Worm (Caenorhabditis elegans): ENCODE measurements around the gene T23B5.4.
"Not testable (repeated sequence)": the region's sequence is repeated elsewhere in the genome, so short reads cannot be mapped to it uniquely, and the experiment has no call there.

T23B5.4 gene

DNA sequence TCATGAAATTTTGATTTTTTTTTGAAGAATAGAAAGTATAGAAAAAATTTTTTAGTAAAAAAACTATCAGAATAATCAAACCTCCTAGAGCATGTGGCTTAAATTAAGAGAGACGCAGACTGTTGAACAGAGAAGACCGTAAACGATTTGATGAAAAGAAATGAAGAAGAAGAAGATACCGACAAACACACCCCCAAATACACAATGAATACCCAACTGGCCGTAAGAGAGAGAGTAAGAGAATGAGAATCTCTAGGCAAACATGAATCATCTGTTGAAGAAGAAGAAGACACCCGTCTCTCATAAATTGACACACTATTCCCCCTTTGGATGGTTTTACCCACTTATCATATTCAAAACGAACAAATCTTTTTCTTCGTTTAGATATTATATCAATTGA, 41.0 kb upstream of the T23B5.4 start (continued):
- no peak for TF ChIP-seq F49E8.2 (tag; optimal IDR thresholded peaks at IDR 0.05; ENCODE audit: borderline replicate concordance)
- TF ChIP-seq madf-5 (GFP tag; IDR thresholded peaks at IDR 0.05): no peak
- peak; percentile 12 for TF ChIP-seq hlh-30 (tag; optimal IDR thresholded peaks at IDR 0.05; ENCODE audit: insufficient read depth)
- no peak for TF ChIP-seq arid-1 (GFP tag; conservative IDR thresholded peaks at IDR 0.05)
- TF ChIP-seq aha-1 (tag): peak; percentile 12
- no peak for TF ChIP-seq daf-16 (GFP tag; optimal IDR thresholded peaks at IDR 0.05)
- no peak for TF ChIP-seq daf-16 (tag; optimal IDR thresholded peaks at IDR 0.05)
- TF ChIP-seq spr-3 (GFP tag; optimal IDR thresholded peaks at IDR 0.05): no peak
- TF ChIP-seq mes-2 (tag; optimal IDR thresholded peaks at IDR 0.05; ENCODE audit: poor library complexity, severe bottlenecking): no peak
- TF ChIP-seq nhr-111 (GFP tag; optimal IDR thresholded peaks at IDR 0.05): no peak
- no peak for TF ChIP-seq spr-1 (tag; optimal IDR thresholded peaks at IDR 0.05)
- no peak for TF ChIP-seq nhr-237 (tag; optimal IDR thresholded peaks at IDR 0.05)
- TF ChIP-seq jun-1 (tag; optimal IDR thresholded peaks at IDR 0.05): no peak
- no peak for TF ChIP-seq zag-1 (tag; optimal IDR thresholded peaks at IDR 0.05)
- no peak for TF ChIP-seq fos-1 (tag; optimal IDR thresholded peaks at IDR 0.05)
- TF ChIP-seq daf-8 (GFP tag; IDR thresholded peaks at IDR 0.05): no peak
- no peak for TF ChIP-seq ceh-82 (tag; optimal IDR thresholded peaks at IDR 0.05)
- TF ChIP-seq unc-39 (tag; optimal IDR thresholded peaks at IDR 0.05): no peak
- TF ChIP-seq nhr-6 (tag; optimal IDR thresholded peaks at IDR 0.05): peak; percentile 30
- TF ChIP-seq hlh-11 (tag; optimal IDR thresholded peaks at IDR 0.05): no peak
- peak in 1 of 2 experiments; percentile 39 for TF ChIP-seq lsy-2 (tag; optimal IDR thresholded peaks at IDR 0.05)

DNA sequence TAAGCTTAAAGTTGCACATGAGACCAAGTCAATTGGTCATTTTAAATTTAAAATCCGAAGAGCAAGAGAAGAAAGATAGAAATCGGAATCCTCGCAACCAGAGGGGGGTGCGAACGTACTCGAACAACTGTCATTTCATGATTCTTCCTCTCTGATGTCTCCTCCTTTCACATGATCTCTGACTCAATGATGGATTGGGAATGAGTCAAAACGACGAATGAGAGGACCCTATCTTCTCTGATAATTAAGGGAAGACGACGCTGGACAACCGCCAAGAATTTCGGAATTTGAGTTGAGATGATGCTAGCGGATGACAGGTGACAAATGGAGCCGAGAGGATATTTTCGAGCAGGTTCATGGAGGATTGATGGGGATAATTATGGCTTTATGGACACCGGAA, 37.5 kb upstream of the T23B5.4 start:
- TF ChIP-seq nhr-11 (tag; optimal IDR thresholded peaks at IDR 0.05): peak; percentile 64
- no peak for TF ChIP-seq lir-3 (tag; optimal IDR thresholded peaks at IDR 0.05)
- TF ChIP-seq ctbp-1 (GFP tag; IDR thresholded peaks at IDR 0.05): no peak
- TF ChIP-seq Y48G9A.11 (GFP tag; IDR thresholded peaks at IDR 0.05): no peak
- TF ChIP-seq hlh-11 (tag; optimal IDR thresholded peaks at IDR 0.05): peak; percentile 42
- no peak for TF ChIP-seq ZK337.2 (GFP tag; IDR thresholded peaks at IDR 0.05)
- no peak for TF ChIP-seq nhr-25 (tag; optimal IDR thresholded peaks at IDR 0.05; ENCODE audit: borderline replicate concordance, insufficient read depth)

- not testable (repeated sequence) for TF ChIP-seq lim-7 (GFP tag; IDR thresholded peaks at IDR 0.05); aly-2 (tag; optimal IDR thresholded peaks at IDR 0.05); daf-16 (GFP tag; optimal IDR thresholded peaks at IDR 0.05); daf-16 (tag; optimal IDR thresholded peaks at IDR 0.05)
Measured at ce11 chrIV:12639311-12639710, 35.5 kb upstream of the T23B5.4 start, which contains the start of gene C26H9A.3. Gene C26H9A.3, minus strand, starts transcription at chrIV:12639411.

- TF ChIP-seq mdl-1 (tag; optimal IDR thresholded peaks at IDR 0.05) (no peak), madf-9 (GFP tag; conservative IDR thresholded peaks at IDR 0.05) (no peak), mxl-2 (GFP tag; conservative IDR thresholded peaks at IDR 0.05) (no peak), nhr-42 (GFP tag; IDR thresholded peaks at IDR 0.05) (no peak), nhr-48 (tag; optimal IDR thresholded peaks at IDR 0.05) (no peak), daf-12 (tag; optimal IDR thresholded peaks at IDR 0.05) (no peak), lin-13 (GFP tag; optimal IDR thresholded peaks at IDR 0.05) (no peak), daf-8 (GFP tag; IDR thresholded peaks at IDR 0.05) (no peak), gei-8 (GFP tag; optimal IDR thresholded peaks at IDR 0.05) (no peak), T20F7.1 (GFP tag; optimal IDR thresholded peaks at IDR 0.05) (no peak), lin-1 (GFP tag; IDR thresholded peaks at IDR 0.05) (no peak), lir-3 (tag; optimal IDR thresholded peaks at IDR 0.05) (no peak), snpc-4 (tag; optimal IDR thresholded peaks at IDR 0.05) (no peak), zfp-2 (tag; optimal IDR thresholded peaks at IDR 0.05) (no peak), Y75B8A.6 (GFP tag; IDR thresholded peaks at IDR 0.05) (no peak)
Measured at ce11 chrIV:12640137-12640536, 34.7 kb upstream of the T23B5.4 start, which contains the start of gene vha-7. Gene vha-7, plus strand, starts transcription at chrIV:12640462.

Measured in whole organism, L4 larva.